Worm (Caenorhabditis elegans): ENCODE results near the gene C56C10.4.

DNA sequence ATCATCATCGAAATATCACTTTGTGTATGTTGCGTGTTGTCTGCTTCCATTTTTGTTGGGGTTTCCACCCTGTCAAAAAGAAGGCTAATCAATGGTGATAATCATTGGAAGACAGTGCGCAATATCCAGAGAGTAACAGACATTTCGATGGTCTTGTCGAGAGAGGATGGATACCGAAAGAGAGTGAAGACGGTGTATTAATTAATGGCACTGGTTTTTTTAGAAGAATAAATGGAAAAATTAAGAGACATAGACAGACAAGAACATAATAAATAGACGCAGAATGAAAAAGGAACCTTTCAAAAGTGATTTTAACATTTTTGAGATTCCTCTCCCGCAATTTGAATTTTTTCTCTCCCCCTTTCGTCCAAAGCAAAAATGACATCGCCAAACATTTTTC is 36.1 kb downstream of the C56C10.4 start:
- TF ChIP-seq med-1 (GFP tag; optimal IDR thresholded peaks at IDR 0.05; ENCODE audit: insufficient read depth) (no peak), klf-2 (GFP tag; conservative IDR thresholded peaks at IDR 0.05) (no peak), T22C8.4 (GFP tag; IDR thresholded peaks at IDR 0.05) (no peak), ztf-29 (GFP tag; IDR thresholded peaks at IDR 0.05) (no peak), ref-1 (GFP tag; conservative IDR thresholded peaks at IDR 0.05) (no peak), tab-1 (GFP tag; IDR thresholded peaks at IDR 0.05) (no peak), ztf-23 (GFP tag; IDR thresholded peaks at IDR 0.05) (no peak), flt-1 (GFP tag; IDR thresholded peaks at IDR 0.05) (no peak)
